Worm (Caenorhabditis elegans) whole organism, L2 larva: ENCODE results near the gene rpl-20.

Source experiments
- elt-3 ChIP-seq: sonication (generic microtip); optimal IDR thresholded peaks from 2 replicates; lab custom pipeline; 2017; ENCODE audit warnings: missing biosample characterization, missing genetic modification characterization
- snpc-4 ChIP-seq: fragments of 150-350 bp; optimal IDR thresholded peaks from 2 replicates; lab custom pipeline; 2014; ENCODE audit warnings: missing biosample characterization, missing genetic modification characterization

- TF ChIP-seq snpc-4 (tag; lab: Kevin White, UChicago) (no peak), elt-3 (tag; lab: Kevin White, UChicago) (no peak)
These were observed 39.1 kb downstream of the rpl-20 start, which contains the start of gene cif-1 for ce11 chrIV:4710459-4710858.
